Fruit fly (Drosophila melanogaster) whole organism, prepupa: ENCODE measurements around the gene NetA.

ENCODE experiments used
- CG10669 ChIP-seq: fragments of 200-800 bp; sonication (Bioruptor generic); optimal IDR thresholded peaks from 3 replicates; lab custom pipeline; 2018; ENCODE audit warnings: missing biosample characterization, mild to moderate bottlenecking, missing genetic modification characterization, moderate library complexity
- CG34406 ChIP-seq: fragments of 200-800 bp; sonication (Bioruptor generic); optimal IDR thresholded peaks from 3 replicates; lab custom pipeline; 2016; ENCODE audit warnings: missing biosample characterization, missing genetic modification characterization
- CG8119 ChIP-seq: fragments of 200-800 bp; sonication (Bioruptor generic); IDR thresholded peaks from 3 replicates; pipeline ENCODE4 v1.3.6; 2022; ENCODE audit warnings: missing biosample characterization, missing genetic modification characterization
- CG9139 ChIP-seq: fragments of 200-800 bp; sonication (Bioruptor generic); optimal IDR thresholded peaks from 3 replicates; lab custom pipeline; 2017; ENCODE audit warnings: missing biosample characterization, mild to moderate bottlenecking, missing genetic modification characterization
- Eip75B ChIP-seq: fragments of 200-800 bp; sonication (Bioruptor generic); optimal IDR thresholded peaks from 3 replicates; lab custom pipeline; 2016; ENCODE audit warnings: missing biosample characterization, missing genetic modification characterization
- Hr4 ChIP-seq: fragments of 200-800 bp; sonication (Bioruptor generic); optimal IDR thresholded peaks from 3 replicates; lab custom pipeline; 2016; ENCODE audit warnings: missing biosample characterization, missing genetic modification characterization
- OdsH ChIP-seq: fragments of 200-800 bp; sonication (Bioruptor generic); optimal IDR thresholded peaks from 3 replicates; lab custom pipeline; 2016; ENCODE audit warnings: missing biosample characterization, missing genetic modification characterization
- Smox ChIP-seq: fragments of 200-800 bp; sonication (Bioruptor generic); optimal IDR thresholded peaks from 3 replicates; lab custom pipeline; 2016; ENCODE audit warnings: missing biosample characterization, missing genetic modification characterization
- achi ChIP-seq: fragments of 200-800 bp; sonication (Bioruptor generic); optimal IDR thresholded peaks from 3 replicates; lab custom pipeline; 2016; ENCODE audit warnings: missing biosample characterization, missing genetic modification characterization
- dac ChIP-seq: fragments of 200-800 bp; sonication (Bioruptor generic); optimal IDR thresholded peaks from 2 replicates; lab custom pipeline; 2017; ENCODE audit warnings: missing biosample characterization, mild to moderate bottlenecking, missing genetic modification characterization
- esn ChIP-seq: fragments of 200-800 bp; sonication (Bioruptor generic); optimal IDR thresholded peaks from 2 replicates; lab custom pipeline; 2016; ENCODE audit warnings: missing biosample characterization, mild to moderate bottlenecking, missing genetic modification characterization, moderate library complexity
- salr ChIP-seq, 2 experiments: fragments of 200-800 bp; sonication (Bioruptor generic); optimal IDR thresholded peaks; 3 replicates each; lab custom pipeline; 2016 to 2018; ENCODE audit warnings: missing biosample characterization in 2 of 2, missing genetic modification characterization in 2 of 2, mild to moderate bottlenecking in 1 of 2
- ss ChIP-seq, 2 experiments: fragments of 200-800 bp; sonication (Bioruptor generic); optimal IDR thresholded peaks; 2 replicates in 1 of 2; 3 replicates in 1 of 2; lab custom pipeline; 2017 to 2018; ENCODE audit warnings: mild to moderate bottlenecking in 2 of 2, missing biosample characterization in 2 of 2, missing genetic modification characterization in 2 of 2, moderate library complexity in 1 of 2

dm6 chrX:14580359-14580961, 73.3 kb downstream of the NetA start, which contains the start of gene CG14414:
- TF ChIP-seq CG34406 (GFP tag; lab: Kevin White, UChicago) (no peak), CG8119 (GFP tag; lab: Robert Waterston, UW) (no peak), Hr4 (no peak), Eip75B (GFP tag; lab: Kevin White, UChicago) (no peak), dac (GFP tag; lab: Kevin White, UChicago) (no peak), CG10669 (GFP tag; lab: Kevin White, UChicago) (no peak), achi (GFP tag; lab: Kevin White, UChicago) (no peak), Smox (no peak), OdsH (GFP tag; lab: Kevin White, UChicago) (no peak), CG9139 (GFP tag; lab: Kevin White, UChicago) (no peak), esn (GFP tag; lab: Kevin White, UChicago) (peak; percentile 3), salr (GFP tag; optimal IDR thresholded peaks at IDR 0.05; lab: Kevin White, UChicago) (no peak), ss (GFP tag; optimal IDR thresholded peaks at IDR 0.05; lab: Kevin White, UChicago) (no peak)
